Fruit fly (Drosophila melanogaster): Measurements from ENCODE around the gene CG11755.

CG11755 gene

DNA sequence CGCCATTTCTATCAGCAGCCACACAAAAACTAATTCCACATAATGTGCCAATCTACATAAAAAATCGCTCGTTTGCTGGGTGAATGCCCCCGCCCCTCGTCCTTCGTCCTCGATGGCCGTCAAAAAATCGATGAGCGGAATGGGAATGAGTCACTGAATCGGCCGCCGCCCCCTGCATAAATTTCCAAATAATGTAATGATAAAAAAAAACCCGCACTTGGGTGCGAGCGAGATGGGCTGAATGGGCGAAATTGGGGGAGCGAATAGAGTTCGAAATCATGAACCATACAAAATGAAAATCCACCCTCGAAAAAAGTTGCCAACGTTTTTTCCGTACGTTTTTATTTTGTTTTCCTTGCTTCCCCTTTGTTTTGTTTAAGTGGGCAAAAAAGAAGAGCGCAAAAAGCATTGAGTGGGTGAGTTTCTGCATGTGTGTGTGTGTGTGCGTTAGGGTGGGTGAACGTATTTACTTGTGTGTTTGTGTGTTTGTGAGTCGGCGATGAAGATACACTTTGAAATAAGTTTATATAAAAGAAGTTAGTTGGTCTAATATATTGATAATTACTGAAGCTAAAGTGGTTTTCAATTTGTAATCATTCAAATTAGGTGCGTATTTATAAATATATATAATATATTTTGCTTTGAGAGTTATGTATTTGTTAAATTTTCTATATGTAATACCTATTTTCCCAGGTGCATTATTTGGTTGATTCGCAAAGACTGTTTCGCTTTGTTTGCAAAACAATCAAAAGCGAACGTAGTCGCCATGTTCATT, 28.8 kb downstream of the CG11755 start (continued):
- TF ChIP-seq seq (GFP tag; IDR thresholded peaks at IDR 0.05) = peak; percentile 91
- no peak for TF ChIP-seq so (GFP tag; IDR thresholded peaks at IDR 0.05)
- 0 out of 3 replicates have a peak, but pooled peaks have one; percentile 16 for TF ChIP-seq Mrtf (GFP tag; IDR thresholded peaks at IDR 0.05)
- TF ChIP-seq pros (GFP tag; optimal IDR thresholded peaks at IDR 0.05) = peak; percentile 45
- TF ChIP-seq CG17829 (tag; optimal IDR thresholded peaks at IDR 0.05) = no peak
- peak; percentile 93 for TF ChIP-seq abd-A (tag; optimal IDR thresholded peaks at IDR 0.05)
- TF ChIP-seq Hr78 (GFP tag; optimal IDR thresholded peaks at IDR 0.05) = no peak
- TF ChIP-seq CG8924 (tag; optimal IDR thresholded peaks at IDR 0.05) = peak; percentile 8
- no peak for TF ChIP-seq Xrp1 (GFP tag; IDR thresholded peaks at IDR 0.05)
- peak; percentile 91 for TF ChIP-seq Nf-YC (tag; optimal IDR thresholded peaks at IDR 0.05)
- TF ChIP-seq CG16779 (GFP tag; IDR thresholded peaks at IDR 0.05) = no peak
- TF ChIP-seq CG12236 (GFP tag; optimal IDR thresholded peaks at IDR 0.05) = no peak
- no peak for TF ChIP-seq caup (GFP tag; optimal IDR thresholded peaks at IDR 0.05; ENCODE audit: severe bottlenecking)
- TF ChIP-seq sqz (GFP tag; optimal IDR thresholded peaks at IDR 0.05) = peak; percentile 98
- peak; percentile 91 for TF ChIP-seq Nf-YB (GFP tag; optimal IDR thresholded peaks at IDR 0.05)
- no peak for TF ChIP-seq oc (tag; optimal IDR thresholded peaks at IDR 0.05)
- TF ChIP-seq CG15479 (GFP tag; optimal IDR thresholded peaks at IDR 0.05) = no peak
- TF ChIP-seq sens (GFP tag) = peak; percentile 64
- TF ChIP-seq CG2712 (tag; optimal IDR thresholded peaks at IDR 0.05) = peak; percentile 16
- TF ChIP-seq tio (GFP tag; optimal IDR thresholded peaks at IDR 0.05) = no peak
- TF ChIP-seq CrebB (tag; optimal IDR thresholded peaks at IDR 0.05) = no peak
- TF ChIP-seq tap (tag; optimal IDR thresholded peaks at IDR 0.05) = no peak
- TF ChIP-seq bsh (GFP tag; optimal IDR thresholded peaks at IDR 0.05) = peak in 1 of 2 experiments; percentile 21
- peak; percentile 97 for TF ChIP-seq onecut (GFP tag; IDR thresholded peaks at IDR 0.05)
- peak; percentile 59 for TF ChIP-seq cg (GFP tag; optimal IDR thresholded peaks at IDR 0.05)
- no peak for TF ChIP-seq eyg (GFP tag; optimal IDR thresholded peaks at IDR 0.05)
- TF ChIP-seq CG12391 (tag; optimal IDR thresholded peaks at IDR 0.05) = peak; percentile 1
- peak; percentile 3 for TF ChIP-seq CG10267 (tag; optimal IDR thresholded peaks at IDR 0.05)
- peak; percentile 59 for TF ChIP-seq sr (GFP tag; IDR thresholded peaks at IDR 0.05)
- TF ChIP-seq twi (tag; optimal IDR thresholded peaks at IDR 0.05) = no peak
- TF ChIP-seq pfk (GFP tag; optimal IDR thresholded peaks at IDR 0.05) = no peak
- TF ChIP-seq CG18262 (tag; optimal IDR thresholded peaks at IDR 0.05) = peak; percentile 22

DNA sequence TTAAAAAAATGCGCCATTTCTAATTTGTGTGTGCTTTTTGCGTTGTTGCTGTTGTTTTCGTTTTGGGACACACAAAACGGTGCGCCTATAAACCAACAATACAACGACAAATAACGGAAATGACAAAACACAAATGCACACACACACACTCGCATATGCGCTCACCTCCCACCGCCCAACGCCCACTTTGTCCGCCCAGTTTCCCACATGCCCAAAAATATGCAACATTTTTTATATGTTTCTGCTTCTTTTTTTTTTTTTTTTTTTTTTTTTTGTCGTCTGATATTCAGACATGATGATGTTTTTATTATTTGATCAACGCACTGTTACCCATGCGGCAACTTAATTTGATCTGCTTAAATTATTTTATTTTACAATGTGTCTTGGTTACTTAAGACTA, 30.5 kb downstream of the CG11755 start:
- peak; percentile 78 for TF ChIP-seq CG3065 (GFP tag; optimal IDR thresholded peaks at IDR 0.05)
- no peak for TF ChIP-seq toy (GFP tag; IDR thresholded peaks at IDR 0.05)
- peak; percentile 81 for TF ChIP-seq CG17359 (tag; optimal IDR thresholded peaks at IDR 0.05)
- TF ChIP-seq CG10147 (GFP tag; optimal IDR thresholded peaks at IDR 0.05) = no peak
- TF ChIP-seq cg (GFP tag; optimal IDR thresholded peaks at IDR 0.05) = peak; percentile 42
- TF ChIP-seq ci (GFP tag; IDR thresholded peaks at IDR 0.05) = peak; percentile 47; the same call in 1 of the 3 replicates
- TF ChIP-seq ttk (GFP tag; IDR thresholded peaks at IDR 0.05) = 0 out of 2 replicates have a peak, but pooled peaks have one; percentile 22
- TF ChIP-seq chn (GFP tag; optimal IDR thresholded peaks at IDR 0.05) = peak; percentile 68

All from whole organism, embryonic.